Worm (Caenorhabditis elegans) whole organism, L3 larva: ENCODE results near the gene K11D12.11.

ENCODE experiments used
- R02D3.7 ChIP-seq: fragments of 150-350 bp; optimal IDR thresholded peaks from 2 replicates; lab custom pipeline; 2014; ENCODE audit warnings: missing biosample characterization, missing genetic modification characterization
- ZK546.5 ChIP-seq: sonication (generic microtip); optimal IDR thresholded peaks from 2 replicates; lab custom pipeline; 2017; ENCODE audit warnings: missing biosample characterization, missing genetic modification characterization
- aly-2 ChIP-seq: fragments of 150-350 bp; optimal IDR thresholded peaks from 2 replicates; lab custom pipeline; 2014; ENCODE audit warnings: missing biosample characterization, missing genetic modification characterization
- ama-1 ChIP-seq: fragments of 150-350 bp; optimal IDR thresholded peaks from 2 replicates; lab custom pipeline; 2018
- ceh-16 ChIP-seq: sonication (generic microtip); optimal IDR thresholded peaks from 2 replicates; lab custom pipeline; 2017; ENCODE audit warnings: missing biosample characterization, missing genetic modification characterization
- ceh-28 ChIP-seq: fragments of 150-350 bp; optimal IDR thresholded peaks from 2 replicates; lab custom pipeline; 2014; ENCODE audit warnings: missing biosample characterization, missing genetic modification reagents, missing genetic modification characterization
- ceh-82 ChIP-seq: fragments of 150-350 bp; optimal IDR thresholded peaks from 2 replicates; lab custom pipeline; 2014; ENCODE audit warnings: missing biosample characterization, missing genetic modification characterization
- daf-12 ChIP-seq: fragments of 150-350 bp; optimal IDR thresholded peaks from 2 replicates; lab custom pipeline; 2014; ENCODE audit warnings: missing biosample characterization, missing genetic modification reagents, missing genetic modification characterization
- egl-27 ChIP-seq: sonication (generic microtip); optimal IDR thresholded peaks from 4 replicates; lab custom pipeline; 2017; ENCODE audit warnings: missing biosample characterization, missing genetic modification reagents, missing genetic modification characterization
- egl-5 ChIP-seq: fragments of 150-350 bp; optimal IDR thresholded peaks from 2 replicates; lab custom pipeline; 2017; ENCODE audit warnings: missing biosample characterization, missing genetic modification reagents, missing genetic modification characterization, inconsistent platforms
- elt-2 ChIP-seq: sonication (generic microtip); optimal IDR thresholded peaks from 2 replicates; lab custom pipeline; 2016; ENCODE audit warnings: missing genetic modification reagents, mild to moderate bottlenecking, missing genetic modification characterization, missing compliant biosample characterization
- elt-3 ChIP-seq, 3 experiments: fragments of 150-350 bp in 1 of 3; sonication (generic microtip) in 2 of 3; optimal IDR thresholded peaks; 2 replicates in 2 of 3; 4 replicates in 1 of 3; lab custom pipeline; 2014 to 2017; ENCODE audit warnings: missing biosample characterization in 3 of 3, missing genetic modification characterization in 3 of 3
- fkh-2 ChIP-seq: fragments of 150-350 bp; optimal IDR thresholded peaks from 2 replicates; lab custom pipeline; 2014; ENCODE audit warnings: missing biosample characterization, missing genetic modification reagents, missing genetic modification characterization
- hmg-11 ChIP-seq: sonication (generic microtip); optimal IDR thresholded peaks from 2 replicates; lab custom pipeline; 2016; ENCODE audit warnings: missing genetic modification characterization, missing compliant biosample characterization
- jun-1 ChIP-seq: fragments of 150-350 bp; optimal IDR thresholded peaks from 2 replicates; lab custom pipeline; 2014; ENCODE audit warnings: missing biosample characterization, missing genetic modification reagents, missing genetic modification characterization
- lin-15B ChIP-seq: fragments of 150-350 bp; optimal IDR thresholded peaks from 2 replicates; lab custom pipeline; 2014; ENCODE audit warnings: missing biosample characterization, missing genetic modification characterization
- lin-39 ChIP-seq: fragments of 150-350 bp; optimal IDR thresholded peaks from 2 replicates; lab custom pipeline; 2018; ENCODE audit warnings: missing biosample characterization, missing genetic modification reagents, missing genetic modification characterization
- lsy-12 ChIP-seq: sonication (generic microtip); optimal IDR thresholded peaks from 2 replicates; lab custom pipeline; 2016; ENCODE audit warnings: mild to moderate bottlenecking, missing genetic modification characterization, missing compliant biosample characterization
- mdl-1 ChIP-seq: fragments of 150-350 bp; optimal IDR thresholded peaks from 2 replicates; lab custom pipeline; 2014; ENCODE audit warnings: missing biosample characterization, missing genetic modification characterization
- mml-1 ChIP-seq: fragments of 150-350 bp; sonication (generic microtip); optimal IDR thresholded peaks from 3 replicates; lab custom pipeline; 2014; ENCODE audit warnings: missing biosample characterization, missing genetic modification characterization
- nfya-1 ChIP-seq: sonication (generic microtip); optimal IDR thresholded peaks from 2 replicates; lab custom pipeline; 2017; ENCODE audit warnings: missing genetic modification characterization, mild to moderate bottlenecking, missing compliant biosample characterization, antibody characterized with exemption, moderate library complexity; ENCODE audit not compliant: insufficient read depth
- nhr-11 ChIP-seq: fragments of 150-350 bp; optimal IDR thresholded peaks from 2 replicates; lab custom pipeline; 2014; ENCODE audit warnings: missing biosample characterization, missing genetic modification characterization
- nhr-12 ChIP-seq: fragments of 150-350 bp; optimal IDR thresholded peaks from 2 replicates; lab custom pipeline; 2014; ENCODE audit warnings: missing biosample characterization, missing genetic modification characterization
- nhr-237 ChIP-seq: fragments of 150-350 bp; optimal IDR thresholded peaks from 2 replicates; lab custom pipeline; 2014; ENCODE audit warnings: missing biosample characterization, missing genetic modification characterization
- nhr-25 ChIP-seq: sonication (generic microtip); optimal IDR thresholded peaks from 2 replicates; lab custom pipeline; 2017; ENCODE audit warnings: missing biosample characterization, missing genetic modification characterization
- nhr-28 ChIP-seq: fragments of 150-350 bp; optimal IDR thresholded peaks from 2 replicates; lab custom pipeline; 2014; ENCODE audit warnings: missing biosample characterization, missing genetic modification characterization
- nhr-67 ChIP-seq: fragments of 150-350 bp; optimal IDR thresholded peaks from 2 replicates; lab custom pipeline; 2014; ENCODE audit warnings: missing biosample characterization, missing genetic modification characterization
- nhr-76 ChIP-seq: fragments of 150-350 bp; sonication (generic microtip); optimal IDR thresholded peaks from 5 replicates; lab custom pipeline; 2014; ENCODE audit warnings: missing biosample characterization, missing genetic modification characterization
- nhr-77 ChIP-seq: fragments of 150-350 bp; optimal IDR thresholded peaks from 2 replicates; lab custom pipeline; 2014; ENCODE audit warnings: missing biosample characterization, missing genetic modification characterization
- pha-4 ChIP-seq: fragments of 150-350 bp; optimal IDR thresholded peaks from 2 replicates; lab custom pipeline; 2014; ENCODE audit warnings: missing biosample characterization, missing genetic modification reagents, missing genetic modification characterization
- sea-2 ChIP-seq: fragments of 150-350 bp; sonication (generic microtip); optimal IDR thresholded peaks from 4 replicates; lab custom pipeline; 2014; ENCODE audit warnings: missing biosample characterization, missing genetic modification reagents, missing genetic modification characterization
- snpc-4 ChIP-seq: fragments of 150-350 bp; optimal IDR thresholded peaks from 2 replicates; lab custom pipeline; 2014; ENCODE audit warnings: missing biosample characterization, missing genetic modification characterization
- tbx-2 ChIP-seq: sonication (generic microtip); optimal IDR thresholded peaks from 2 replicates; lab custom pipeline; 2016; ENCODE audit warnings: mild to moderate bottlenecking, missing genetic modification characterization, missing compliant biosample characterization
- unc-39 ChIP-seq: sonication (generic microtip); optimal IDR thresholded peaks from 4 replicates; lab custom pipeline; 2017; ENCODE audit warnings: missing biosample characterization, missing genetic modification characterization
- zag-1 ChIP-seq: fragments of 150-350 bp; optimal IDR thresholded peaks from 2 replicates; lab custom pipeline; 2014; ENCODE audit warnings: missing biosample characterization, missing genetic modification characterization
- ztf-11 ChIP-seq: fragments of 150-350 bp; optimal IDR thresholded peaks from 2 replicates; lab custom pipeline; 2014; ENCODE audit warnings: missing biosample characterization, missing genetic modification characterization
- ztf-4 ChIP-seq: fragments of 150-350 bp; optimal IDR thresholded peaks from 2 replicates; lab custom pipeline; 2014; ENCODE audit warnings: missing biosample characterization, missing genetic modification characterization

K11D12.11 gene

ce11 chrV:5039559-5039958, at the start of gene K11D12.11:
K11D12.11 (minus strand) TSS chrV:5039600.
- TF ChIP-seq nhr-76 (tag; lab: Kevin White, UChicago) (no peak), ZK546.5 (tag; lab: Kevin White, UChicago) (no peak), tbx-2 (tag; lab: Kevin White, UChicago) (no peak), nhr-237 (tag; lab: Kevin White, UChicago) (no peak), ztf-4 (tag; lab: Kevin White, UChicago) (no peak), aly-2 (tag; lab: Kevin White, UChicago) (no peak), snpc-4 (no peak), fkh-2 (tag; lab: Kevin White, UChicago) (no peak), jun-1 (tag; lab: Kevin White, UChicago) (no peak), ceh-16 (tag; lab: Kevin White, UChicago) (no peak), ztf-11 (tag; lab: Kevin White, UChicago) (no peak), sea-2 (GFP tag; lab: Kevin White, UChicago) (no peak), mml-1 (no peak), lsy-12 (tag; lab: Kevin White, UChicago) (no peak), egl-5 (tag; lab: Kevin White, UChicago) (no peak), mdl-1 (no peak), nhr-12 (tag; lab: Kevin White, UChicago) (no peak), daf-12 (no peak), ceh-28 (tag; lab: Kevin White, UChicago) (no peak), nhr-25 (tag; lab: Kevin White, UChicago) (no peak)

- TF ChIP-seq lin-39 (no peak), ama-1 (no peak), sea-2 (GFP tag; lab: Kevin White, UChicago) (no peak), zag-1 (no peak), nhr-237 (tag; lab: Kevin White, UChicago) (no peak), aly-2 (tag; lab: Kevin White, UChicago) (no peak), nhr-28 (tag; lab: Kevin White, UChicago) (no peak), lin-15B (tag; lab: Kevin White, UChicago) (no peak), fkh-2 (tag; lab: Kevin White, UChicago) (no peak), elt-2 (tag; lab: Kevin White, UChicago) (no peak)
Observed at ce11 chrV:5088311-5088710, 48.9 kb upstream of the K11D12.11 start.

DNA sequence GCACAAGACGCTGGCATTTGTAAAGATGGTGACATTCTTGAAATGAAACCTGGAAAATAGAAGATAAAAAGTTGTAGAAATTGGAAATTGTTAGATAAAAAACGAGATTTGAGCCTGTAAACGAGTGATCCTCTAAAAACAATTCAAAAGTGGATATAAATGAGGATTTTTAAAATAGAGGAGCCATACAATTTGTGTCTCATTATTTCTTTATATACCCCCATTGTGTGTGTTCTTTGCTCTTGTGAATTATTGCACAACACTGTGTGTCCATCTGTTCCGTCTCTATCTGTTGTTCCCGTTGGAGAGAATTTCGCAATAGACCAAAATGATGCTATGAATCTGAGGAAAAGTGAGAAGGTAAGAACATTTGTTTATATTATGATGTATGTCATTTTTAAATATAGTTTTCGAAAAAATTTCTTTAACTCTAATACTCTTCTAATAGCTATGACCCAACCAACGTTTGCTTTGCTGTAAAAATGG, 47.6 kb upstream of the K11D12.11 start, which contains the start of gene Y58A7A.5:
Gene Y58A7A.5, minus strand, starts transcription at position 51 of the 486 bp plus-strand sequence.
- TF ChIP-seq daf-12 (no peak), hmg-11 (tag; lab: Kevin White, UChicago) (no peak), pha-4 (peak; percentile 28), nfya-1 (tag; lab: Kevin White, UChicago) (peak; percentile 22), mml-1 (no peak), R02D3.7 (tag; lab: Kevin White, UChicago) (no peak), nhr-25 (tag; lab: Kevin White, UChicago) (no peak), tbx-2 (tag; lab: Kevin White, UChicago) (no peak), ztf-11 (tag; lab: Kevin White, UChicago) (no peak), ztf-4 (tag; lab: Kevin White, UChicago) (no peak), nhr-77 (no peak), nhr-237 (tag; lab: Kevin White, UChicago) (no peak), nhr-11 (tag; lab: Kevin White, UChicago) (no peak), ceh-82 (tag; lab: Kevin White, UChicago) (no peak), egl-27 (no peak), zag-1 (no peak), jun-1 (tag; lab: Kevin White, UChicago) (no peak), unc-39 (tag; lab: Kevin White, UChicago) (no peak), lin-39 (peak; percentile 26), sea-2 (GFP tag; lab: Kevin White, UChicago) (no peak), ceh-28 (tag; lab: Kevin White, UChicago) (peak; percentile 3), nhr-67 (tag; lab: Kevin White, UChicago) (no peak), fkh-2 (tag; lab: Kevin White, UChicago) (no peak), elt-2 (tag; lab: Kevin White, UChicago) (no peak), nhr-76 (tag; lab: Kevin White, UChicago) (no peak), elt-3 (tag; optimal IDR thresholded peaks at IDR 0.05; lab: Kevin White, UChicago) (no peak)
